Worm (Caenorhabditis elegans) whole organism, dauer: Measurements from ENCODE around the gene F53G2.2.

Experiments
- unc-62 ChIP-seq: sonication (generic microtip); optimal IDR thresholded peaks from 2 replicates; lab custom pipeline; 2017; ENCODE audit warnings: missing biosample characterization, missing genetic modification reagents, missing genetic modification characterization

F53G2.2 gene

ce11 chrII:2468885-2469284, 12.8 kb upstream of the F53G2.2 start:
- no peak for TF ChIP-seq unc-62 (GFP tag; lab: Kevin White, UChicago)

- TF ChIP-seq unc-62 (GFP tag; lab: Kevin White, UChicago): no peak
Measured at ce11 chrII:2473270-2473669, 8.5 kb upstream of the F53G2.2 start, which contains the start of gene tsr-1. Gene tsr-1 (minus strand): TSS chrII:2473370.

- no peak for TF ChIP-seq unc-62 (GFP tag; lab: Kevin White, UChicago)
Measured at ce11 chrII:2478543-2478942, 3.2 kb upstream of the F53G2.2 start, which contains the start of gene mnat-1. Gene mnat-1 (minus strand): TSS chrII:2478643.

- TF ChIP-seq unc-62 (GFP tag; lab: Kevin White, UChicago): no peak
Measured at ce11 chrII:2479047-2479446, 2.7 kb upstream of the F53G2.2 start, which contains the start of gene F53G2.12. Gene F53G2.12 (minus strand): TSS chrII:2479090.

ce11 chrII:2480099-2480498, 1.6 kb upstream of the F53G2.2 start, which contains the start of gene F53G2.3:
Gene F53G2.3 (plus strand): TSS chrII:2480399.
- TF ChIP-seq unc-62 (GFP tag; lab: Kevin White, UChicago): no peak

ce11 chrII:2483507-2483906, 1.8 kb downstream of the F53G2.2 start, which contains the start of gene F53G2.13:
Gene F53G2.13 (plus strand): TSS chrII:2483807.
- TF ChIP-seq unc-62 (GFP tag; lab: Kevin White, UChicago): no peak

ce11 chrII:2488386-2488785, 6.7 kb downstream of the F53G2.2 start, which contains the start of gene F53G2.1:
Gene F53G2.1 (plus strand): TSS chrII:2488686.
- no peak for TF ChIP-seq unc-62 (GFP tag; lab: Kevin White, UChicago)

ce11 chrII:2503703-2504430, 22.1 kb downstream of the F53G2.2 start:
- no peak for TF ChIP-seq unc-62 (GFP tag; lab: Kevin White, UChicago)

- TF ChIP-seq unc-62 (GFP tag; lab: Kevin White, UChicago): no peak
Measured at ce11 chrII:2504431-2504928, 22.8 kb downstream of the F53G2.2 start, which contains the start of gene gbas-1. Gene gbas-1 (plus strand): TSS chrII:2504878.

- TF ChIP-seq unc-62 (GFP tag; lab: Kevin White, UChicago): no peak
Measured at ce11 chrII:2518487-2518886, 36.8 kb downstream of the F53G2.2 start.

ce11 chrII:2521960-2522359, 40.2 kb downstream of the F53G2.2 start, which contains the start of gene bath-13:
Gene bath-13 (minus strand): TSS chrII:2522060.
- TF ChIP-seq unc-62 (GFP tag; lab: Kevin White, UChicago): no peak

- TF ChIP-seq unc-62 (GFP tag; lab: Kevin White, UChicago): no peak
Measured at ce11 chrII:2525652-2526051, 43.9 kb downstream of the F53G2.2 start.

ce11 chrII:2526887-2527286, 45.2 kb downstream of the F53G2.2 start:
- no peak for TF ChIP-seq unc-62 (GFP tag; lab: Kevin White, UChicago)

- TF ChIP-seq unc-62 (GFP tag; lab: Kevin White, UChicago): no peak
Measured at ce11 chrII:2530496-2530895, 48.8 kb downstream of the F53G2.2 start, which contains the start of gene K02F6.6. Gene K02F6.6 (plus strand): TSS chrII:2530796.
